Fruit fly (Drosophila melanogaster) whole organism, embryonic: ENCODE data around the gene Ilp6.

Experiments
- Bdp1 ChIP-seq: fragments of 200-800 bp; sonication (Bioruptor generic); optimal IDR thresholded peaks from 3 replicates; lab custom pipeline; 2016; ENCODE audit warnings: missing biosample characterization, missing genetic modification characterization
- CG4707 ChIP-seq: fragments of 200-800 bp; sonication (Bioruptor generic); optimal IDR thresholded peaks from 2 replicates; lab custom pipeline; 2018; ENCODE audit warnings: missing biosample characterization, mild to moderate bottlenecking, missing genetic modification characterization, moderate library complexity
- CG4730 ChIP-seq: fragments of 200-800 bp; sonication (Bioruptor generic); IDR thresholded peaks from 2 replicates; pipeline ENCODE4 v1.3.6; 2022; ENCODE audit warnings: missing biosample characterization, missing genetic modification characterization
- CG8281 ChIP-seq: fragments of 200-800 bp; sonication (Bioruptor generic); optimal IDR thresholded peaks from 2 replicates; lab custom pipeline; 2018; ENCODE audit warnings: missing biosample characterization, mild to moderate bottlenecking, missing genetic modification characterization, moderate library complexity
- CG8924 ChIP-seq: fragments of 200-800 bp; optimal IDR thresholded peaks from 3 replicates; lab custom pipeline; 2019; ENCODE audit warnings: missing biosample characterization, mild to moderate bottlenecking, missing genetic modification characterization, moderate library complexity
- Drgx ChIP-seq: fragments of 200-800 bp; sonication (Bioruptor generic); IDR thresholded peaks from 2 replicates; pipeline ENCODE4 v1.3.6; 2022; ENCODE audit warnings: missing biosample characterization, missing genetic modification characterization
- Hr3 ChIP-seq: fragments of 200-800 bp; sonication (Bioruptor generic); optimal IDR thresholded peaks from 3 replicates; lab custom pipeline; 2016; ENCODE audit warnings: missing biosample characterization, missing genetic modification characterization

dm6 chrX:2383121-2383848 is 48.8 kb upstream of the Ilp6 start:
- no peak for TF ChIP-seq CG4707 (GFP tag; lab: Kevin White, UChicago)
- no peak for TF ChIP-seq Hr3
- TF ChIP-seq Bdp1 (GFP tag; lab: Kevin White, UChicago): no peak
- TF ChIP-seq Drgx (GFP tag; lab: Robert Waterston, UW): no peak
- TF ChIP-seq CG8281 (tag; lab: Kevin White, UChicago): no peak
- no peak for TF ChIP-seq CG8924 (tag; lab: Kevin White, UChicago)
- TF ChIP-seq CG4730: no peak
